Worm (Caenorhabditis elegans) whole organism, L3 larva: Measurements from ENCODE around the gene serp-1.1.

Experiments used
- R02D3.7 ChIP-seq: fragments of 150-350 bp; optimal IDR thresholded peaks from 2 replicates; lab custom pipeline; 2014; ENCODE audit warnings: missing biosample characterization, missing genetic modification characterization
- ZK546.5 ChIP-seq: sonication (generic microtip); optimal IDR thresholded peaks from 2 replicates; lab custom pipeline; 2017; ENCODE audit warnings: missing biosample characterization, missing genetic modification characterization
- aly-2 ChIP-seq: fragments of 150-350 bp; optimal IDR thresholded peaks from 2 replicates; lab custom pipeline; 2014; ENCODE audit warnings: missing biosample characterization, missing genetic modification characterization
- ceh-16 ChIP-seq: sonication (generic microtip); optimal IDR thresholded peaks from 2 replicates; lab custom pipeline; 2017; ENCODE audit warnings: missing biosample characterization, missing genetic modification characterization
- ceh-28 ChIP-seq: fragments of 150-350 bp; optimal IDR thresholded peaks from 2 replicates; lab custom pipeline; 2014; ENCODE audit warnings: missing biosample characterization, missing genetic modification reagents, missing genetic modification characterization
- ceh-82 ChIP-seq: fragments of 150-350 bp; optimal IDR thresholded peaks from 2 replicates; lab custom pipeline; 2014; ENCODE audit warnings: missing biosample characterization, missing genetic modification characterization
- ceh-9 ChIP-seq: sonication (generic microtip); optimal IDR thresholded peaks from 2 replicates; lab custom pipeline; 2018; ENCODE audit warnings: missing biosample characterization, missing genetic modification characterization
- daf-12 ChIP-seq: fragments of 150-350 bp; optimal IDR thresholded peaks from 2 replicates; lab custom pipeline; 2014; ENCODE audit warnings: missing biosample characterization, missing genetic modification reagents, missing genetic modification characterization
- egl-27 ChIP-seq: sonication (generic microtip); optimal IDR thresholded peaks from 4 replicates; lab custom pipeline; 2017; ENCODE audit warnings: missing biosample characterization, missing genetic modification reagents, missing genetic modification characterization
- elt-2 ChIP-seq: sonication (generic microtip); optimal IDR thresholded peaks from 2 replicates; lab custom pipeline; 2016; ENCODE audit warnings: missing genetic modification reagents, mild to moderate bottlenecking, missing genetic modification characterization, missing compliant biosample characterization
- elt-3 ChIP-seq, 3 experiments: fragments of 150-350 bp in 1 of 3; sonication (generic microtip) in 2 of 3; optimal IDR thresholded peaks; 2 replicates in 2 of 3; 4 replicates in 1 of 3; lab custom pipeline; 2014 to 2017; ENCODE audit warnings: missing biosample characterization in 3 of 3, missing genetic modification characterization in 3 of 3
- eor-1 ChIP-seq, 2 experiments: fragments of 150-350 bp; optimal IDR thresholded peaks; 2 replicates each; lab custom pipeline; 2014 to 2018; ENCODE audit warnings: missing biosample characterization in 2 of 2, missing genetic modification characterization in 2 of 2
- fkh-10 ChIP-seq: sonication (generic microtip); optimal IDR thresholded peaks from 2 replicates; lab custom pipeline; 2017; ENCODE audit warnings: missing biosample characterization, missing genetic modification reagents, missing genetic modification characterization
- fkh-2 ChIP-seq: fragments of 150-350 bp; optimal IDR thresholded peaks from 2 replicates; lab custom pipeline; 2014; ENCODE audit warnings: missing biosample characterization, missing genetic modification reagents, missing genetic modification characterization
- jun-1 ChIP-seq: fragments of 150-350 bp; optimal IDR thresholded peaks from 2 replicates; lab custom pipeline; 2014; ENCODE audit warnings: missing biosample characterization, missing genetic modification reagents, missing genetic modification characterization
- lin-39 ChIP-seq: fragments of 150-350 bp; optimal IDR thresholded peaks from 2 replicates; lab custom pipeline; 2018; ENCODE audit warnings: missing biosample characterization, missing genetic modification reagents, missing genetic modification characterization
- lsy-12 ChIP-seq: sonication (generic microtip); optimal IDR thresholded peaks from 2 replicates; lab custom pipeline; 2016; ENCODE audit warnings: mild to moderate bottlenecking, missing genetic modification characterization, missing compliant biosample characterization
- mdl-1 ChIP-seq: fragments of 150-350 bp; optimal IDR thresholded peaks from 2 replicates; lab custom pipeline; 2014; ENCODE audit warnings: missing biosample characterization, missing genetic modification characterization
- mml-1 ChIP-seq: fragments of 150-350 bp; sonication (generic microtip); optimal IDR thresholded peaks from 3 replicates; lab custom pipeline; 2014; ENCODE audit warnings: missing biosample characterization, missing genetic modification characterization
- nhr-11 ChIP-seq: fragments of 150-350 bp; optimal IDR thresholded peaks from 2 replicates; lab custom pipeline; 2014; ENCODE audit warnings: missing biosample characterization, missing genetic modification characterization
- nhr-12 ChIP-seq: fragments of 150-350 bp; optimal IDR thresholded peaks from 2 replicates; lab custom pipeline; 2014; ENCODE audit warnings: missing biosample characterization, missing genetic modification characterization
- nhr-23 ChIP-seq: fragments of 150-350 bp; optimal IDR thresholded peaks from 2 replicates; lab custom pipeline; 2014; ENCODE audit warnings: missing biosample characterization, missing genetic modification reagents, missing genetic modification characterization
- nhr-237 ChIP-seq: fragments of 150-350 bp; optimal IDR thresholded peaks from 2 replicates; lab custom pipeline; 2014; ENCODE audit warnings: missing biosample characterization, missing genetic modification characterization
- nhr-25 ChIP-seq: sonication (generic microtip); optimal IDR thresholded peaks from 2 replicates; lab custom pipeline; 2017; ENCODE audit warnings: missing biosample characterization, missing genetic modification characterization
- nhr-28 ChIP-seq: fragments of 150-350 bp; optimal IDR thresholded peaks from 2 replicates; lab custom pipeline; 2014; ENCODE audit warnings: missing biosample characterization, missing genetic modification characterization
- nhr-43 ChIP-seq: sonication (generic microtip); optimal IDR thresholded peaks from 2 replicates; lab custom pipeline; 2016; ENCODE audit warnings: mild to moderate bottlenecking, missing genetic modification characterization, missing compliant biosample characterization; ENCODE audit not compliant: poor library complexity, severe bottlenecking
- nhr-67 ChIP-seq: fragments of 150-350 bp; optimal IDR thresholded peaks from 2 replicates; lab custom pipeline; 2014; ENCODE audit warnings: missing biosample characterization, missing genetic modification characterization
- nhr-76 ChIP-seq: fragments of 150-350 bp; sonication (generic microtip); optimal IDR thresholded peaks from 5 replicates; lab custom pipeline; 2014; ENCODE audit warnings: missing biosample characterization, missing genetic modification characterization
- nhr-77 ChIP-seq: fragments of 150-350 bp; optimal IDR thresholded peaks from 2 replicates; lab custom pipeline; 2014; ENCODE audit warnings: missing biosample characterization, missing genetic modification characterization
- pqm-1 ChIP-seq: fragments of 150-350 bp; optimal IDR thresholded peaks from 2 replicates; lab custom pipeline; 2017; ENCODE audit warnings: missing biosample characterization, missing genetic modification characterization, inconsistent platforms
- sea-2 ChIP-seq: fragments of 150-350 bp; sonication (generic microtip); optimal IDR thresholded peaks from 4 replicates; lab custom pipeline; 2014; ENCODE audit warnings: missing biosample characterization, missing genetic modification reagents, missing genetic modification characterization
- skn-1 ChIP-seq: fragments of 150-350 bp; optimal IDR thresholded peaks from 2 replicates; lab custom pipeline; 2014; ENCODE audit warnings: missing biosample characterization, missing genetic modification characterization
- tbx-2 ChIP-seq: sonication (generic microtip); optimal IDR thresholded peaks from 2 replicates; lab custom pipeline; 2016; ENCODE audit warnings: mild to moderate bottlenecking, missing genetic modification characterization, missing compliant biosample characterization
- unc-39 ChIP-seq: sonication (generic microtip); optimal IDR thresholded peaks from 4 replicates; lab custom pipeline; 2017; ENCODE audit warnings: missing biosample characterization, missing genetic modification characterization
- unc-62 ChIP-seq: fragments of 150-350 bp; sonication (generic microtip); optimal IDR thresholded peaks from 4 replicates; lab custom pipeline; 2014; ENCODE audit warnings: missing biosample characterization, missing genetic modification reagents, missing genetic modification characterization
- ztf-11 ChIP-seq: fragments of 150-350 bp; optimal IDR thresholded peaks from 2 replicates; lab custom pipeline; 2014; ENCODE audit warnings: missing biosample characterization, missing genetic modification characterization
- ztf-4 ChIP-seq: fragments of 150-350 bp; optimal IDR thresholded peaks from 2 replicates; lab custom pipeline; 2014; ENCODE audit warnings: missing biosample characterization, missing genetic modification characterization

The serp-1.1 gene

DNA sequence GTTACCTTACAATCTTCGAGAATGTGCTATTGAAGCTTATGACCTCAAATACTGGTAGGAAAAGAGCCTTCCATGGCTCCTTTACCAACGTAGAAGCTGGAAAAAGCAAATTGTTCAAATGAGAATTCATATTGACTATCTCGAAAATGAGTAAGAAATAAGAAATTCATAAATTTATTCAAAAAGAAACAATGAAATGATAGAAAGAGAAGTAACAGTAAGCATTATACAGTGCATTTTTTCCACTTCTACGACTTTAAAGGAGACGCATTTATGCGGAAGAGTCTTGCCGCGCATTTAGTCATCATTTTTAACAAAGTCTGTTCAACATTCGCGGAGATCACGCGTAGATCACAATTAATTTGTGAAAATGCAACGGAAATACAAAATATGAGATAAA lies 46.4 kb upstream of the serp-1.1 start, which contains the start of gene Y7A5A.10:
Gene Y7A5A.10 (minus strand): TSS at position 101 of the 400 bp plus-strand sequence.
- TF ChIP-seq nhr-28 (tag; lab: Kevin White, UChicago) (no peak), unc-39 (tag; lab: Kevin White, UChicago) (no peak), ceh-82 (tag; lab: Kevin White, UChicago) (no peak), ceh-16 (tag; lab: Kevin White, UChicago) (no peak)

DNA sequence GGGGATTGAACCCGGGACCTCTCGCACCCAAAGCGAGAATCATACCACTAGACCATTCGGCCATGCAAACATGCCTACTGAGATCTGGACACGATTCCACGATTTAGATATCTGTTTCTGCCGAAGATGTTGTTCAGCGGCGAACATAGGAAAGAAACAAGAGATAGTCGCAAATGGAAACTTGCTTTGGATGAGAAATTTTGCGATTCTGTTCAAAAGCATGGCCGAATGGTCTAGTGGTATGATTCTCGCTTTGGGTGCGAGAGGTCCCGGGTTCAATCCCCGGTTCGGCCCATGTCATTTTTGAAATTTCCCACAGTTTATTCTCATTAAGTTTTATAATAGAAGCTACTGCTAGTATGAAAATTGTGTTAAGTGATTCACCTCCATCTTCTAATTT lies 44.7 kb upstream of the serp-1.1 start:
- TF ChIP-seq nhr-23 (tag; lab: Kevin White, UChicago), result peak; percentile 50
- no peak for TF ChIP-seq sea-2
- no peak for TF ChIP-seq nhr-67
- no peak for TF ChIP-seq ceh-28 (tag; lab: Kevin White, UChicago)
- no peak for TF ChIP-seq ztf-4
- TF ChIP-seq nhr-11 (tag; lab: Kevin White, UChicago), result no peak
- peak; percentile 6 for TF ChIP-seq lsy-12 (tag; lab: Kevin White, UChicago)
- no peak for TF ChIP-seq nhr-76 (tag; lab: Kevin White, UChicago)
- TF ChIP-seq nhr-28 (tag; lab: Kevin White, UChicago), result no peak
- no peak for TF ChIP-seq aly-2 (tag; lab: Kevin White, UChicago)
- TF ChIP-seq nhr-43 (tag; lab: Kevin White, UChicago), result peak; percentile 68
- TF ChIP-seq mml-1 (tag; lab: Kevin White, UChicago), result no peak
- TF ChIP-seq fkh-2 (tag; lab: Kevin White, UChicago), result no peak
- TF ChIP-seq unc-39 (tag; lab: Kevin White, UChicago), result no peak
- TF ChIP-seq elt-2 (tag; lab: Kevin White, UChicago), result no peak
- no peak for TF ChIP-seq ztf-11 (tag; lab: Kevin White, UChicago)
- no peak for TF ChIP-seq eor-1 (tag; optimal IDR thresholded peaks at IDR 0.05; lab: Kevin White, UChicago)
- no peak for TF ChIP-seq R02D3.7 (tag; lab: Kevin White, UChicago)
- no peak for TF ChIP-seq mdl-1 (tag; lab: Kevin White, UChicago)
- TF ChIP-seq nhr-77, result no peak
- peak; percentile 29 for TF ChIP-seq nhr-25 (tag; lab: Kevin White, UChicago)
- no peak for TF ChIP-seq nhr-237
- no peak for TF ChIP-seq jun-1 (tag; lab: Kevin White, UChicago)

DNA sequence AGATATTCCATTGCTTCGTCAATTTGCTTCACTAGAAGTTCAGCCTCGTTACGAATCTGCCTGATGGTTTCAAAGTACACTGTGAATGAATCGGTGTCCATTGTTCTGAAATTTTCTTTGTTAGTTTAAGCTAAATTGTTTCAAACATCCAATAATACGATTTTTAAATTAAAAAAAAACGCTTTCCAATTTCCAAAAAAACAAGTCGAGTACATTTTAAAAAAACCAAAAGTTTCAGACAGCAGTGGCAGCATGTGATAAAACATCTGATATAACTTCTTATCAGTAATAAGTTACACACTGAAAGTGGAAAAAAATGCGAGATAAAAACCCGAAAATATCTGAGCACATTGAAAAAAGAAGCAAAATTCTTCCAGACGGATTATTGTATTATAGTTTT lies 41.8 kb upstream of the serp-1.1 start, which contains the start of gene Y7A5A.6:
Gene Y7A5A.6 (minus strand): TSS at position 101 of the 400 bp plus-strand sequence.
- peak; percentile 50 for TF ChIP-seq elt-2 (tag; lab: Kevin White, UChicago)
- TF ChIP-seq nhr-237, result no peak

DNA sequence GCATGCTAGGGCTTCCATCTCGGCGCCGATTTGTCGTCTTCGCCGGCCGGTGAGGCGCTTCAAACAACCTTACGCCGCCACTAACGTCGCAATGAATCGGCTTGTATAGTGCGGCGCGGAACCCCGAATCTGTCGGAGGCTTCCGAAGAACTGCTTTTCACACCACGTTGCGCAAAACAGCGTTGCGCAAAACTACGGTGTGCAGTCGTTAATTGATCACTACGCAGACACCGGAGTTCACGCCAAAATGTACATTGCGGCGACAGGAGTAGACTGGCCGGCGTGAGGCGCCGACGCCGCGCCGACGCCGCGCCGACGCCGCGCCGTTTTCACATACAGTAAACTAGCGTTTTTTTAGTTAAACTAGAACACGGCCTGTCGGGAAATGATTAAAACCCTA lies 39.5 kb upstream of the serp-1.1 start:
- TF ChIP-seq daf-12 (tag; lab: Kevin White, UChicago), result no peak
- TF ChIP-seq lin-39 (tag; lab: Kevin White, UChicago), result no peak
- no peak for TF ChIP-seq ZK546.5 (tag; lab: Kevin White, UChicago)
- no peak for TF ChIP-seq unc-62
- TF ChIP-seq R02D3.7 (tag; lab: Kevin White, UChicago), result no peak
- no peak for TF ChIP-seq ztf-4
- no peak for TF ChIP-seq nhr-237
- TF ChIP-seq eor-1 (tag; optimal IDR thresholded peaks at IDR 0.05; lab: Kevin White, UChicago), result no peak
- no peak for TF ChIP-seq fkh-10
- no peak for TF ChIP-seq nhr-28 (tag; lab: Kevin White, UChicago)
- no peak for TF ChIP-seq nhr-12
- no peak for TF ChIP-seq ceh-9 (tag; lab: Kevin White, UChicago)
- TF ChIP-seq tbx-2 (tag; lab: Kevin White, UChicago), result no peak
- no peak for TF ChIP-seq elt-3 (tag; optimal IDR thresholded peaks at IDR 0.05; lab: Kevin White, UChicago)
- no peak for TF ChIP-seq egl-27 (tag; lab: Kevin White, UChicago)
- no peak for TF ChIP-seq pqm-1 (tag; lab: Kevin White, UChicago)
- TF ChIP-seq sea-2, result no peak

DNA sequence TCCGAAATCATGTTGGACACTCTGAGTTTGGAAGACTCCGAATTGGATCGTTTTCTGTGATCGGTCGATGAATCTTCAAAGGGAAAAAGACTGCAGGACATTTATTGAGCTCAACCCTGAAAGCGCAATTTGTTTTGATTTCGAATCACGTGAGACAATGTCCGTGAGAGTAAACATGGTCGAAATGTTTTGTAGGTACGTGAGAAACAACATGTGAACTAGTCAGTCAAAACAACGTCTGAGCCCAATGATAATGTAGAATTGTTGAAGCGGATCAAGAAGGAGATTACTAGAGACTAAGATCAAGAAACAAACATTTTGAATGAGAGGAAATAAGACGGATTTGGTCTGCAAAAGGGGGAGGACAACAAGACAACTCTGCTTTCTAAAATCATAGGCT lies 37.3 kb upstream of the serp-1.1 start, which contains the start of gene Y7A5A.7:
Gene Y7A5A.7 (minus strand): TSS at position 101 of the 400 bp plus-strand sequence.
- TF ChIP-seq nhr-12, result no peak
- no peak for TF ChIP-seq skn-1 (tag; lab: Kevin White, UChicago)
- TF ChIP-seq nhr-43 (tag; lab: Kevin White, UChicago), result no peak
- no peak for TF ChIP-seq lin-39 (tag; lab: Kevin White, UChicago)
- no peak for TF ChIP-seq nhr-23 (tag; lab: Kevin White, UChicago)
- TF ChIP-seq nhr-237, result no peak
